Worm (Caenorhabditis elegans) whole organism, L4 larva: Measurements from ENCODE around the gene exl-1.
A peak's percentile ranks its signal among the peaks of the same experiment; 100 is the strongest.

Experiments used
- T20F7.1 ChIP-seq: fragments of 200-800 bp; sonication (Bioruptor generic); optimal IDR thresholded peaks from 2 replicates; lab custom pipeline; 2018; ENCODE audit warnings: mild to moderate bottlenecking, missing genetic modification characterization, missing compliant biosample characterization
- Y48G9A.11 ChIP-seq: fragments of 200-800 bp; sonication (Bioruptor generic); IDR thresholded peaks from 2 replicates; pipeline ENCODE4 v1.3.6; 2022; ENCODE audit warnings: missing genetic modification reagents, missing genetic modification characterization, missing compliant biosample characterization
- Y5F2A.4 ChIP-seq: fragments of 200-800 bp; sonication (Bioruptor generic); optimal IDR thresholded peaks from 2 replicates; lab custom pipeline; 2018; ENCODE audit warnings: mild to moderate bottlenecking, missing genetic modification characterization, missing compliant biosample characterization
- Y75B8A.6 ChIP-seq: fragments of 200-800 bp; sonication (Bioruptor generic); IDR thresholded peaks from 2 replicates; pipeline ENCODE4 v1.3.6; 2022; ENCODE audit warnings: missing genetic modification reagents, missing genetic modification characterization, missing compliant biosample characterization
- aha-1 ChIP-seq: fragments of 150-350 bp; peaks from one replicate; lab custom pipeline; 2014; ENCODE audit warnings: missing biosample characterization, missing genetic modification characterization
- ceh-28 ChIP-seq: fragments of 150-350 bp; optimal IDR thresholded peaks from 2 replicates; lab custom pipeline; 2014; ENCODE audit warnings: missing biosample characterization, missing genetic modification reagents, missing genetic modification characterization
- ceh-32 ChIP-seq: sonication (generic microtip); optimal IDR thresholded peaks from 2 replicates; lab custom pipeline; 2016; ENCODE audit warnings: mild to moderate bottlenecking, missing genetic modification characterization, missing compliant biosample characterization; ENCODE audit not compliant: poor library complexity
- cey-2 ChIP-seq: sonication (generic microtip); optimal IDR thresholded peaks from 3 replicates; lab custom pipeline; 2017; ENCODE audit warnings: missing genetic modification characterization, mild to moderate bottlenecking, missing compliant biosample characterization, antibody characterized with exemption, borderline replicate concordance; ENCODE audit not compliant: insufficient read depth
- daf-12 ChIP-seq: fragments of 150-350 bp; optimal IDR thresholded peaks from 2 replicates; lab custom pipeline; 2014; ENCODE audit warnings: missing biosample characterization, missing genetic modification reagents, missing genetic modification characterization
- daf-19 ChIP-seq: fragments of 200-800 bp; sonication (Bioruptor generic); conservative IDR thresholded peaks from 2 replicates; pipeline ENCODE4 v1.3.6; 2022; ENCODE audit warnings: missing genetic modification characterization, missing compliant biosample characterization
- daf-8 ChIP-seq: fragments of 200-800 bp; sonication (Bioruptor generic); IDR thresholded peaks from 2 replicates; pipeline ENCODE4 v1.3.6; 2022; ENCODE audit warnings: missing genetic modification characterization, missing compliant biosample characterization
- dmd-8 ChIP-seq: fragments of 200-800 bp; sonication (Bioruptor generic); IDR thresholded peaks from 2 replicates; pipeline ENCODE4 v1.3.6; 2022; ENCODE audit warnings: missing genetic modification characterization, missing compliant biosample characterization
- dve-1 ChIP-seq: sonication (generic microtip); optimal IDR thresholded peaks from 2 replicates; lab custom pipeline; 2017; ENCODE audit warnings: antibody characterized with exemption, mild to moderate bottlenecking, missing genetic modification characterization, missing compliant biosample characterization; ENCODE audit not compliant: insufficient read depth
- gei-8 ChIP-seq: fragments of 200-800 bp; sonication (Bioruptor generic); optimal IDR thresholded peaks from 2 replicates; lab custom pipeline; 2018; ENCODE audit warnings: mild to moderate bottlenecking, missing genetic modification characterization, missing compliant biosample characterization
- hlh-11 ChIP-seq: fragments of 200-800 bp; sonication (Bioruptor generic); optimal IDR thresholded peaks from 2 replicates; lab custom pipeline; 2018; ENCODE audit warnings: mild to moderate bottlenecking, missing genetic modification characterization, missing compliant biosample characterization
- hlh-30 ChIP-seq: sonication (generic microtip); optimal IDR thresholded peaks from 2 replicates; lab custom pipeline; 2017; ENCODE audit warnings: antibody characterized with exemption, mild to moderate bottlenecking, missing genetic modification characterization, missing compliant biosample characterization; ENCODE audit not compliant: insufficient read depth
- lin-29 ChIP-seq: fragments of 200-800 bp; sonication (Bioruptor generic); IDR thresholded peaks from 2 replicates; pipeline ENCODE4 v1.3.6; 2022; ENCODE audit warnings: missing genetic modification reagents, missing genetic modification characterization, missing compliant biosample characterization
- lin-38 ChIP-seq: fragments of 200-800 bp; sonication (Bioruptor generic); IDR thresholded peaks from 2 replicates; pipeline ENCODE4 v1.3.6; 2022; ENCODE audit warnings: missing genetic modification reagents, missing genetic modification characterization, missing compliant biosample characterization
- lir-3 ChIP-seq: sonication (generic microtip); optimal IDR thresholded peaks from 2 replicates; lab custom pipeline; 2016; ENCODE audit warnings: mild to moderate bottlenecking, missing genetic modification characterization, missing compliant biosample characterization
- lsy-2 ChIP-seq, 2 experiments: fragments of 150-350 bp in 1 of 2; sonication (generic microtip) in 1 of 2; optimal IDR thresholded peaks; 2 replicates each; lab custom pipeline; 2014 to 2017; ENCODE audit warnings: missing biosample characterization in 2 of 2, missing genetic modification characterization in 2 of 2
- madf-5 ChIP-seq, 2 experiments: fragments of 200-800 bp; sonication (Bioruptor generic); IDR thresholded peaks; 2 replicates each; pipeline ENCODE4 v1.3.6; 2022; ENCODE audit warnings: missing compliant biosample characterization in 2 of 2, missing genetic modification characterization in 2 of 2
- nhr-11 ChIP-seq: fragments of 150-350 bp; optimal IDR thresholded peaks from 2 replicates; lab custom pipeline; 2014; ENCODE audit warnings: missing biosample characterization, missing genetic modification characterization
- nhr-111 ChIP-seq: fragments of 200-800 bp; sonication (Bioruptor generic); optimal IDR thresholded peaks from 2 replicates; lab custom pipeline; 2018; ENCODE audit warnings: mild to moderate bottlenecking, missing genetic modification characterization, missing compliant biosample characterization
- nhr-237 ChIP-seq: sonication (generic microtip); optimal IDR thresholded peaks from 2 replicates; lab custom pipeline; 2017; ENCODE audit warnings: missing biosample characterization, missing genetic modification characterization
- nhr-28 ChIP-seq: fragments of 150-350 bp; optimal IDR thresholded peaks from 2 replicates; lab custom pipeline; 2014; ENCODE audit warnings: missing biosample characterization, missing genetic modification characterization
- nhr-41 ChIP-seq: fragments of 200-800 bp; sonication (Bioruptor generic); IDR thresholded peaks from 2 replicates; pipeline ENCODE4 v1.3.6; 2022; ENCODE audit warnings: missing genetic modification reagents, missing genetic modification characterization, missing compliant biosample characterization
- nhr-42 ChIP-seq: fragments of 200-800 bp; sonication (Bioruptor generic); IDR thresholded peaks from 2 replicates; pipeline ENCODE4 v1.3.6; 2022; ENCODE audit warnings: missing genetic modification characterization, missing compliant biosample characterization
- nhr-48 ChIP-seq: sonication (generic microtip); optimal IDR thresholded peaks from 2 replicates; lab custom pipeline; 2016; ENCODE audit warnings: mild to moderate bottlenecking, missing genetic modification characterization, missing compliant biosample characterization
- nhr-6 ChIP-seq: fragments of 150-350 bp; optimal IDR thresholded peaks from 2 replicates; lab custom pipeline; 2014; ENCODE audit warnings: missing biosample characterization, missing genetic modification characterization
- nhr-77 ChIP-seq: fragments of 150-350 bp; optimal IDR thresholded peaks from 2 replicates; lab custom pipeline; 2014; ENCODE audit warnings: missing biosample characterization, missing genetic modification characterization
- php-3 ChIP-seq: fragments of 200-800 bp; sonication (Bioruptor generic); IDR thresholded peaks from 2 replicates; pipeline ENCODE4 v1.3.6; 2022; ENCODE audit warnings: missing genetic modification reagents, missing genetic modification characterization, missing compliant biosample characterization
- pqm-1 ChIP-seq: sonication (generic microtip); optimal IDR thresholded peaks from 2 replicates; lab custom pipeline; 2017; ENCODE audit warnings: missing biosample characterization, missing genetic modification characterization
- set-16 ChIP-seq: fragments of 200-800 bp; sonication (Bioruptor generic); IDR thresholded peaks from 2 replicates; pipeline ENCODE4 v1.3.6; 2022; ENCODE audit warnings: missing genetic modification reagents, missing genetic modification characterization, missing compliant biosample characterization
- skn-1 ChIP-seq: fragments of 150-350 bp; optimal IDR thresholded peaks from 2 replicates; lab custom pipeline; 2014; ENCODE audit warnings: missing biosample characterization, missing genetic modification characterization
- snpc-1.2 ChIP-seq: fragments of 200-800 bp; sonication (Bioruptor generic); IDR thresholded peaks from 2 replicates; pipeline ENCODE4 v1.3.6; 2022; ENCODE audit warnings: missing genetic modification reagents, missing genetic modification characterization, missing compliant biosample characterization
- unc-39 ChIP-seq: sonication (generic microtip); optimal IDR thresholded peaks from 2 replicates; lab custom pipeline; 2017; ENCODE audit warnings: missing biosample characterization, missing genetic modification characterization
- zag-1 ChIP-seq: fragments of 150-350 bp; optimal IDR thresholded peaks from 2 replicates; lab custom pipeline; 2014; ENCODE audit warnings: missing biosample characterization, missing genetic modification characterization
- zip-2 ChIP-seq: fragments of 150-350 bp; optimal IDR thresholded peaks from 2 replicates; lab custom pipeline; 2014; ENCODE audit warnings: missing biosample characterization, missing genetic modification characterization
- ztf-11 ChIP-seq: fragments of 150-350 bp; optimal IDR thresholded peaks from 2 replicates; lab custom pipeline; 2014; ENCODE audit warnings: missing biosample characterization, missing genetic modification characterization

exl-1 gene

DNA sequence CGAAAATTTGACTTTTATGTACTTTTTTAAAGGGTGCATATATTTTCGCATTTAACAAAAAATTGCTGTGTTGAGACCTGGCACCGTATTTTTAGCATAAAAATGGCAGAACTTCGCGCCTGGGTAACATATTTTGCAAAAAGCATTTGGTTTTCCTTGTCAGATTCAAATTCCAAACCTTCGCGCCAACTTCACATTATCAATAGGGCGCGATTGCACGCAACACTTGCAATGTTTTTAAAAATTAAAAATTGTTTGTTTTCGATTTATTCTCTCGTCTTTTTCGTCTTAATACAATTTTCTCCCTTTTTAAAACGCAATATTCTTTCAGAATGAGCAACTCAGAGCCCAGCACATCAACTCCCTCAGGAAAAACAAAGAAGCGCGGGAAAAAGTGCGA is 29.6 kb downstream of the exl-1 start, which contains the start of gene mes-2 (continued):
- TF ChIP-seq nhr-6 (tag; lab: Kevin White, UChicago), result peak; percentile 74
- TF ChIP-seq Y5F2A.4 (GFP tag; lab: Kevin White, UChicago), result no peak
- TF ChIP-seq Y75B8A.6 (GFP tag; lab: Robert Waterston, UW), result no peak
- TF ChIP-seq hlh-30 (tag; lab: Kevin White, UChicago), result peak; percentile 62
- no peak for TF ChIP-seq gei-8 (GFP tag; lab: Kevin White, UChicago)
- no peak for TF ChIP-seq ceh-28 (tag; lab: Kevin White, UChicago)
- TF ChIP-seq php-3, result 0 out of 2 replicates have a peak, but pooled peaks have one; percentile 10
- TF ChIP-seq nhr-42, result peak; percentile 88
- no peak for TF ChIP-seq zag-1
- peak; percentile 28 for TF ChIP-seq zip-2
- TF ChIP-seq nhr-28 (tag; lab: Kevin White, UChicago), result peak; percentile 28

DNA sequence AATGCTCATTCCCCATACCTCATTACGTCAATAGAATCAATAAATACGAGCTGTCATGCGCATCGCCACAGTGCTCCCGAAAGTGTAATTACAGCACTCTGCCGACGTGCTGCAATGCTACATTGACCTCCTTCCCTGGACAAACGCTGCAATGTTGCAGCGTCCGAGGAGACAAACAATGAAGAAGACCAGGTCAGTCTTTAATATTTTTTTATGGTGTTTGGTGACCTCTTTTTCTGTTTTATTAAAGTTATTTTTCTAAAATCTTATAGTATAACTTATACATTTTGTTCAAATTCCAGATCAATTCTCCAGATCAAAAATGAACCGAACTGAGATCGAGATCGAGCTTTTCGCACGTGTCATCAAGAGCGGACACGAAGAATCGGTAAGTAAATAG is 31.8 kb downstream of the exl-1 start, which contains the start of gene sdz-26:
sdz-26 (plus strand) TSS at position 301 of the 400 bp plus-strand sequence.
- TF ChIP-seq madf-5 (GFP tag; IDR thresholded peaks at IDR 0.05; lab: Robert Waterston, UW) (no peak), dmd-8 (GFP tag; lab: Robert Waterston, UW) (no peak), lsy-2 (tag; optimal IDR thresholded peaks at IDR 0.05; lab: Kevin White, UChicago) (no peak), lin-29 (GFP tag; lab: Robert Waterston, UW) (no peak), cey-2 (tag; lab: Kevin White, UChicago) (no peak), dve-1 (tag; lab: Kevin White, UChicago) (no peak), hlh-30 (tag; lab: Kevin White, UChicago) (no peak), lin-38 (no peak), pqm-1 (tag; lab: Kevin White, UChicago) (no peak), lir-3 (tag; lab: Kevin White, UChicago) (no peak), ztf-11 (no peak), skn-1 (no peak), nhr-41 (GFP tag; lab: Robert Waterston, UW) (no peak), ceh-32 (tag; lab: Kevin White, UChicago) (no peak), zag-1 (no peak)

ce11 chrII:14380778-14381177 is 32.5 kb downstream of the exl-1 start:
- TF ChIP-seq aha-1, result peak; percentile 93
- TF ChIP-seq nhr-77 (tag; lab: Kevin White, UChicago), result no peak
- TF ChIP-seq, all 104 proteins: peak for 1

DNA sequence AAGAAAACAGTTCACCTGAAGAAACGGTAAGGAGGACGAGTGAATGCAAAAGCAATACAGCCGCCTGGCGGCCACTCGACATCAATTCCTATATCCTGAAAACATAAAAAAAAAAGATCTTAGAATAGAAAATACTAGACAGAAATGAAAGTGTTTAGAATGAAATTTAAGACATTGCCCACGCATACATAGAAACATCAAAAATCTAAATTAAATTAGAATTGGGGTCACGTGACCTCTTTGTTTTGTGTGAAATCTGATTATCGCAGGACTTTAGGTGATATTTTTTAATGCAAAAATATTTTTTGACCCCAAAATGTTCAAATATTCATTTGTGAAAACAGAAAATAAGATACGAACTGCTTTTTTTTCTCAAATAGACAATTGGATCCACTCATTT is 35.5 kb downstream of the exl-1 start, which contains the start of gene acr-20:
acr-20 (minus strand) TSS at position 101 of the 400 bp plus-strand sequence.
- TF ChIP-seq Y48G9A.11 (GFP tag; lab: Robert Waterston, UW) (no peak), set-16 (GFP tag; lab: Robert Waterston, UW) (no peak), daf-8 (GFP tag; lab: Robert Waterston, UW) (no peak), unc-39 (tag; lab: Kevin White, UChicago) (no peak), snpc-1.2 (no peak), hlh-11 (no peak), nhr-237 (no peak), lin-38 (no peak), daf-12 (tag; lab: Kevin White, UChicago) (no peak), nhr-111 (GFP tag; lab: Kevin White, UChicago) (no peak)

ce11 chrII:14374594-14374993 is 38.7 kb downstream of the exl-1 start:
- TF ChIP-seq nhr-48 (tag; lab: Kevin White, UChicago), result no peak
- TF ChIP-seq hlh-11, result no peak
- no peak for TF ChIP-seq daf-19 (GFP tag; lab: Robert Waterston, UW)
- no peak for TF ChIP-seq unc-39 (tag; lab: Kevin White, UChicago)
- no peak for TF ChIP-seq hlh-30 (tag; lab: Kevin White, UChicago)
- TF ChIP-seq nhr-11 (tag; lab: Kevin White, UChicago), result no peak
- TF ChIP-seq nhr-77 (tag; lab: Kevin White, UChicago), result no peak
- TF ChIP-seq aha-1, result peak; percentile 85
- no peak for TF ChIP-seq T20F7.1
